Fruit fly (Drosophila melanogaster) whole organism, prepupa: ENCODE measurements around the gene mtDNA-helicase.

Source experiments
- CG8632 ChIP-seq: fragments of 200-800 bp; sonication (Bioruptor generic); optimal IDR thresholded peaks from 3 replicates; lab custom pipeline; 2016; ENCODE audit warnings: missing biosample characterization, missing genetic modification characterization
- Hr4 ChIP-seq: fragments of 200-800 bp; sonication (Bioruptor generic); optimal IDR thresholded peaks from 3 replicates; lab custom pipeline; 2016; ENCODE audit warnings: missing biosample characterization, missing genetic modification characterization
- OdsH ChIP-seq: fragments of 200-800 bp; sonication (Bioruptor generic); optimal IDR thresholded peaks from 3 replicates; lab custom pipeline; 2016; ENCODE audit warnings: missing biosample characterization, missing genetic modification characterization
- dsx ChIP-seq: fragments of 200-800 bp; optimal IDR thresholded peaks from 3 replicates; lab custom pipeline; 2019; ENCODE audit warnings: missing biosample characterization, mild to moderate bottlenecking, missing genetic modification characterization, moderate library complexity; ENCODE audit not compliant: poor library complexity, severe bottlenecking

DNA sequence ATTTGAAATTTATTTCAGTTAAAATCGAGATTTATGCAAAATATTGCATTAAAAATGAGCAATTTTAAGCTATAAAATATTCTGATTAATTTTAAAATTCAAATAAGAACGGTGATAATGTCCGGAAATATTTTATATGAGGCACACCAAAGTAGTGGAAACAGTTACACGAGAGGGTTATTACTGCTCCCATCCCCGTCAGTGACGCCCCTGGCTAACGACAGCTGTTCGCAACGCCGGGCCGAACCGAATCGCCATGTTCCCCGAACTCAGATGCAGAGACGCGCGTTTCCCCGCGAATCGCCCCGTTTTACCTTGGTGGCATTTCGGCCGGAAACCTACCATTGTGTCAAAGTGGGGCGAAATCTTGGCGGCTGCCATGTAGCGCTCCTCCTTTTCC is 18.5 kb upstream of the mtDNA-helicase start:
- TF ChIP-seq OdsH (GFP tag; lab: Kevin White, UChicago) (no peak), CG8632 (GFP tag; lab: Kevin White, UChicago) (no peak), Hr4 (GFP tag; lab: Kevin White, UChicago) (peak; percentile 67), dsx (no peak)
